Fruit fly (Drosophila melanogaster) whole organism, embryonic: Measurements from ENCODE around the gene CG13850.

Experiments used
- Ada2b ChIP-seq: fragments of 200-800 bp; sonication (Bioruptor generic); IDR thresholded peaks from 2 replicates; pipeline ENCODE4 v1.3.6; 2022; ENCODE audit warnings: missing biosample characterization, missing genetic modification characterization
- Antp ChIP-seq: fragments of 200-800 bp; sonication (Bioruptor generic); optimal IDR thresholded peaks from 3 replicates; lab custom pipeline; 2016; ENCODE audit warnings: missing biosample characterization, missing genetic modification characterization
- CG10209 ChIP-seq: fragments of 200-800 bp; sonication (Bioruptor generic); optimal IDR thresholded peaks from 3 replicates; lab custom pipeline; 2017; ENCODE audit warnings: missing biosample characterization, mild to moderate bottlenecking, missing genetic modification characterization, missing genetic modification reagents
- CG10267 ChIP-seq: fragments of 200-800 bp; sonication (Bioruptor generic); optimal IDR thresholded peaks from 2 replicates; lab custom pipeline; 2018; ENCODE audit warnings: missing biosample characterization, mild to moderate bottlenecking, missing genetic modification characterization, moderate library complexity
- CG10654 ChIP-seq: fragments of 200-800 bp; sonication (Bioruptor generic); optimal IDR thresholded peaks from 2 replicates; lab custom pipeline; 2016; ENCODE audit warnings: missing biosample characterization, missing genetic modification characterization
- CG12071 ChIP-seq: fragments of 200-800 bp; sonication (Bioruptor generic); optimal IDR thresholded peaks from 3 replicates; lab custom pipeline; 2018; ENCODE audit warnings: missing biosample characterization, mild to moderate bottlenecking, missing genetic modification characterization
- CG13123 ChIP-seq: fragments of 200-800 bp; sonication (Bioruptor generic); optimal IDR thresholded peaks from 2 replicates; lab custom pipeline; 2016; ENCODE audit warnings: missing biosample characterization, missing genetic modification characterization
- CG13775 ChIP-seq: fragments of 200-800 bp; sonication (Bioruptor generic); optimal IDR thresholded peaks from 3 replicates; lab custom pipeline; 2017; ENCODE audit warnings: missing biosample characterization, mild to moderate bottlenecking, missing genetic modification characterization
- CG16813 ChIP-seq: fragments of 200-800 bp; sonication (Bioruptor generic); IDR thresholded peaks from 3 replicates; pipeline ENCODE4 v1.3.6; 2022; ENCODE audit warnings: missing biosample characterization, missing genetic modification characterization; ENCODE audit not compliant: partially characterized antibody
- CG17359 ChIP-seq: fragments of 200-800 bp; sonication (Bioruptor generic); optimal IDR thresholded peaks from 3 replicates; lab custom pipeline; 2018; ENCODE audit warnings: missing biosample characterization, mild to moderate bottlenecking, missing genetic modification characterization, moderate library complexity
- CG17802 ChIP-seq: fragments of 200-800 bp; sonication (Bioruptor generic); optimal IDR thresholded peaks from 2 replicates; lab custom pipeline; 2018; ENCODE audit warnings: missing biosample characterization, mild to moderate bottlenecking, missing genetic modification characterization, moderate library complexity
- CG31441 ChIP-seq: fragments of 200-800 bp; sonication (Bioruptor generic); IDR thresholded peaks from 2 replicates; pipeline ENCODE4 v1.3.6; 2022; ENCODE audit warnings: missing biosample characterization, missing genetic modification characterization
- CG34422 ChIP-seq: fragments of 200-800 bp; sonication (Bioruptor generic); IDR thresholded peaks from 3 replicates; pipeline ENCODE4 v1.3.6; 2022; ENCODE audit warnings: missing biosample characterization, missing genetic modification characterization
- CG4282 ChIP-seq: fragments of 200-800 bp; sonication (Bioruptor generic); optimal IDR thresholded peaks from 2 replicates; lab custom pipeline; 2016; ENCODE audit warnings: missing biosample characterization, missing genetic modification characterization
- CG43689 ChIP-seq: fragments of 200-800 bp; sonication (Bioruptor generic); IDR thresholded peaks from 2 replicates; pipeline ENCODE4 v1.3.6; 2022; ENCODE audit warnings: missing biosample characterization, missing genetic modification characterization
- CG7357 ChIP-seq: fragments of 200-800 bp; sonication (Bioruptor generic); IDR thresholded peaks from 3 replicates; pipeline ENCODE4 v1.3.6; 2022; ENCODE audit warnings: missing biosample characterization, missing genetic modification characterization
- CG8765 ChIP-seq: fragments of 200-800 bp; sonication (Bioruptor generic); IDR thresholded peaks from 2 replicates; pipeline ENCODE4 v1.3.6; 2022; ENCODE audit warnings: missing biosample characterization, missing genetic modification characterization
- CG9437 ChIP-seq: fragments of 200-800 bp; sonication (Bioruptor generic); optimal IDR thresholded peaks from 2 replicates; lab custom pipeline; 2018; ENCODE audit warnings: missing biosample characterization, mild to moderate bottlenecking, missing genetic modification characterization
- Dll ChIP-seq: fragments of 200-800 bp; sonication (Bioruptor generic); IDR thresholded peaks from 4 replicates; pipeline ENCODE4 v1.3.6; 2022; ENCODE audit warnings: missing biosample characterization, missing genetic modification characterization; ENCODE audit not compliant: partially characterized antibody
- H15 ChIP-seq: fragments of 200-800 bp; sonication (Bioruptor generic); IDR thresholded peaks from 3 replicates; pipeline ENCODE4 v1.3.6; 2022; ENCODE audit warnings: missing biosample characterization, missing genetic modification characterization
- HLH4C ChIP-seq: fragments of 200-800 bp; sonication (Bioruptor generic); IDR thresholded peaks from 3 replicates; pipeline ENCODE4 v1.3.6; 2022; ENCODE audit warnings: missing biosample characterization, missing genetic modification characterization; ENCODE audit not compliant: partially characterized antibody
- Hmr ChIP-seq: fragments of 200-800 bp; sonication (Bioruptor generic); optimal IDR thresholded peaks from 3 replicates; lab custom pipeline; 2017; ENCODE audit warnings: mild to moderate bottlenecking, missing biosample characterization, missing genetic modification reagents, missing genetic modification characterization
- Hsf ChIP-seq: fragments of 200-800 bp; sonication (Bioruptor generic); optimal IDR thresholded peaks from 3 replicates; lab custom pipeline; 2016; ENCODE audit warnings: missing biosample characterization, missing genetic modification characterization
- MESR4 ChIP-seq: fragments of 200-800 bp; sonication (Bioruptor generic); optimal IDR thresholded peaks from 2 replicates; lab custom pipeline; 2018; ENCODE audit warnings: missing biosample characterization, mild to moderate bottlenecking, missing genetic modification characterization, moderate library complexity
- Mrtf ChIP-seq: fragments of 200-800 bp; sonication (Bioruptor generic); IDR thresholded peaks from 3 replicates; pipeline ENCODE4 v1.3.6; 2022; ENCODE audit warnings: missing biosample characterization, missing genetic modification characterization
- Myb ChIP-seq: fragments of 200-800 bp; sonication (Bioruptor generic); optimal IDR thresholded peaks from 2 replicates; lab custom pipeline; 2016; ENCODE audit warnings: missing biosample characterization, missing genetic modification characterization
- Side ChIP-seq: fragments of 200-800 bp; sonication (Bioruptor generic); optimal IDR thresholded peaks from 2 replicates; lab custom pipeline; 2016; ENCODE audit warnings: missing biosample characterization, missing genetic modification characterization
- ase ChIP-seq: fragments of 200-800 bp; sonication (Bioruptor generic); IDR thresholded peaks from 3 replicates; pipeline ENCODE4 v1.3.6; 2022; ENCODE audit warnings: missing biosample characterization, missing genetic modification characterization
- bab2 ChIP-seq: fragments of 200-800 bp; sonication (Bioruptor generic); optimal IDR thresholded peaks from 2 replicates; lab custom pipeline; 2016; ENCODE audit warnings: missing biosample characterization, missing genetic modification characterization
- bbx ChIP-seq: fragments of 200-800 bp; sonication (Bioruptor generic); IDR thresholded peaks from 2 replicates; pipeline ENCODE4 v1.3.6; 2022; ENCODE audit warnings: missing biosample characterization, missing genetic modification characterization; ENCODE audit not compliant: partially characterized antibody
- br ChIP-seq: fragments of >200 bp; optimal IDR thresholded peaks from 2 replicates; lab custom pipeline; 2017
- cas ChIP-seq: fragments of 200-800 bp; sonication (Bioruptor generic); IDR thresholded peaks from 2 replicates; pipeline ENCODE4 v1.3.6; 2022; ENCODE audit warnings: missing biosample characterization, missing genetic modification characterization
- chn ChIP-seq: fragments of 200-800 bp; sonication (Bioruptor generic); optimal IDR thresholded peaks from 2 replicates; lab custom pipeline; 2016; ENCODE audit warnings: missing biosample characterization, missing genetic modification characterization
- crc ChIP-seq: fragments of 200-800 bp; sonication (Bioruptor generic); optimal IDR thresholded peaks from 2 replicates; lab custom pipeline; 2016; ENCODE audit warnings: missing biosample characterization, missing genetic modification characterization
- crol ChIP-seq: fragments of 200-800 bp; sonication (Bioruptor generic); IDR thresholded peaks from 2 replicates; pipeline ENCODE4 v1.3.6; 2022; ENCODE audit warnings: missing biosample characterization, missing genetic modification characterization
- crp ChIP-seq, 2 experiments: fragments of 200-800 bp; sonication (Bioruptor generic); optimal IDR thresholded peaks; 2 replicates in 1 of 2; 3 replicates in 1 of 2; lab custom pipeline; 2017; ENCODE audit warnings: missing biosample characterization in 2 of 2, missing genetic modification characterization in 2 of 2, mild to moderate bottlenecking in 1 of 2, moderate library complexity in 1 of 2
- cwo ChIP-seq: fragments of 200-800 bp; sonication (Bioruptor generic); optimal IDR thresholded peaks from 3 replicates; lab custom pipeline; 2017; ENCODE audit warnings: missing biosample characterization, missing genetic modification characterization, mild to moderate bottlenecking, moderate library complexity, missing genetic modification reagents
- ewg ChIP-seq: fragments of 200-800 bp; sonication (Bioruptor generic); optimal IDR thresholded peaks from 3 replicates; lab custom pipeline; 2017; ENCODE audit warnings: mild to moderate bottlenecking, missing biosample characterization, missing genetic modification reagents, missing genetic modification characterization
- gfzf ChIP-seq: fragments of 200-800 bp; sonication (Bioruptor generic); optimal IDR thresholded peaks from 2 replicates; lab custom pipeline; 2016; ENCODE audit warnings: missing biosample characterization, mild to moderate bottlenecking, missing genetic modification characterization, moderate library complexity
- insv ChIP-seq, 2 experiments: fragments of 200-800 bp; sonication (Bioruptor generic); optimal IDR thresholded peaks; 3 replicates each; lab custom pipeline; 2016 to 2018; ENCODE audit warnings: missing biosample characterization in 2 of 2, missing genetic modification characterization in 2 of 2
- jumu ChIP-seq: fragments of 200-800 bp; sonication (Bioruptor generic); optimal IDR thresholded peaks from 3 replicates; lab custom pipeline; 2016; ENCODE audit warnings: missing biosample characterization, missing genetic modification characterization
- lilli ChIP-seq: fragments of 200-800 bp; sonication (Bioruptor generic); optimal IDR thresholded peaks from 3 replicates; lab custom pipeline; 2016; ENCODE audit warnings: missing biosample characterization, missing genetic modification characterization
- nerfin-1 ChIP-seq: fragments of 200-800 bp; sonication (Bioruptor generic); optimal IDR thresholded peaks from 3 replicates; lab custom pipeline; 2019; ENCODE audit warnings: missing biosample characterization, mild to moderate bottlenecking, missing genetic modification characterization, moderate library complexity
- odd ChIP-seq: fragments of 200-800 bp; sonication (Bioruptor generic); optimal IDR thresholded peaks from 2 replicates; lab custom pipeline; 2017; ENCODE audit warnings: missing biosample characterization, mild to moderate bottlenecking, missing genetic modification characterization
- onecut ChIP-seq: fragments of 200-800 bp; sonication (Bioruptor generic); IDR thresholded peaks from 2 replicates; pipeline ENCODE4 v1.3.6; 2022; ENCODE audit warnings: missing biosample characterization, missing genetic modification characterization
- p53 ChIP-seq: fragments of 200-800 bp; sonication (Bioruptor generic); optimal IDR thresholded peaks from 2 replicates; lab custom pipeline; 2016; ENCODE audit warnings: missing biosample characterization, missing genetic modification characterization
- ttk ChIP-seq: fragments of 200-800 bp; sonication (Bioruptor generic); IDR thresholded peaks from 2 replicates; pipeline ENCODE4 v2.1.2; 2022; ENCODE audit warnings: missing biosample characterization, missing genetic modification characterization
- twi ChIP-seq: fragments of 200-800 bp; optimal IDR thresholded peaks from 2 replicates; lab custom pipeline; 2019; ENCODE audit warnings: missing biosample characterization, mild to moderate bottlenecking, missing genetic modification characterization, moderate library complexity
- unpg ChIP-seq: fragments of 200-800 bp; sonication (Bioruptor generic); optimal IDR thresholded peaks from 3 replicates; lab custom pipeline; 2018; ENCODE audit warnings: missing biosample characterization, mild to moderate bottlenecking, missing genetic modification characterization, moderate library complexity
- wdn ChIP-seq: fragments of 200-800 bp; sonication (Bioruptor generic); IDR thresholded peaks from 2 replicates; pipeline ENCODE4 v1.3.6; 2022; ENCODE audit warnings: missing biosample characterization, missing genetic modification characterization
- z ChIP-seq: fragments of 200-800 bp; sonication (Bioruptor generic); IDR thresholded peaks from 3 replicates; pipeline ENCODE4 v1.3.6; 2022; ENCODE audit warnings: missing biosample characterization, missing genetic modification characterization
- zf30C ChIP-seq: fragments of 200-800 bp; sonication (Bioruptor generic); optimal IDR thresholded peaks from 3 replicates; lab custom pipeline; 2018; ENCODE audit warnings: missing biosample characterization, mild to moderate bottlenecking, missing genetic modification characterization

CG13850 gene

DNA sequence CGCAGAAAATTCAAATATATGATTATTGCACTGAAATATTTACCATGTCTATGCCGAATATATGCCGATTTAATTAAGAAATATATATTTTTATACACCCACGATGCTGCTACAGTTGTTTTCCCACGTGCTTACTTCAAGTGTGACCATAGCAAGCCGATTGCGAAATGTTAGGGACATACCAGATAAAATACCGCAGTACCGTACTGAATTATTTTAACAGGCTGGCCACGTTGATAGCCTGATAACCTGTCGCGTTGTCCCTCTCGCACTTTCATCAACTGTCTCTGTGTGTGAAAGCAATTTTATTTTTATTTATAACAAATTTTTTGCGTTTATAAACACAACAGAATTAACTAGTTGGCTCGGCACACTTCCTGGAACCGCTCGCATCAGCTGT, 10.2 kb upstream of the CG13850 start, which contains the start of the genes Nop56 and mats (continued):
- TF ChIP-seq lilli (GFP tag; lab: Kevin White, UChicago) (no peak), crp (GFP tag; optimal IDR thresholded peaks at IDR 0.05; lab: Kevin White, UChicago) (peak in 1 of 2 experiments; percentile 68), CG10267 (tag; lab: Kevin White, UChicago) (peak; percentile 62), br (lab: Kevin White, UChicago) (no peak), bbx (GFP tag; lab: Robert Waterston, UW) (no peak; the same call in 1 of the 2 replicates), Hmr (GFP tag; lab: Kevin White, UChicago) (no peak), CG9437 (GFP tag; lab: Kevin White, UChicago) (no peak), CG10654 (no peak), bab2 (GFP tag; lab: Kevin White, UChicago) (no peak), CG17802 (tag; lab: Kevin White, UChicago) (no peak), cas (GFP tag; lab: Robert Waterston, UW) (no peak), crc (GFP tag; lab: Kevin White, UChicago) (no peak), gfzf (peak; percentile 91), CG13123 (GFP tag; lab: Kevin White, UChicago) (no peak), twi (peak; percentile 53), onecut (no peak), CG13775 (GFP tag; lab: Kevin White, UChicago) (no peak), crol (GFP tag; lab: Robert Waterston, UW) (no peak), Hsf (GFP tag; lab: Kevin White, UChicago) (no peak), z (no peak), Ada2b (no peak), CG31441 (GFP tag; lab: Robert Waterston, UW) (peak; percentile 8; the same call in 1 of the 2 replicates), Side (GFP tag; lab: Kevin White, UChicago) (no peak), cwo (GFP tag; lab: Kevin White, UChicago) (peak; percentile 63), CG34422 (peak; percentile 81; the same call in 2 of the 3 replicates), odd (GFP tag; lab: Kevin White, UChicago) (no peak), CG12071 (GFP tag; lab: Kevin White, UChicago) (no peak), MESR4 (GFP tag; lab: Kevin White, UChicago) (peak; percentile 95), CG16813 (no peak), jumu (no peak), Mrtf (GFP tag; lab: Robert Waterston, UW) (no peak), CG8765 (GFP tag; lab: Robert Waterston, UW) (no peak), ewg (no peak), zf30C (GFP tag; lab: Kevin White, UChicago) (no peak), wdn (GFP tag; lab: Robert Waterston, UW) (no peak), ttk (GFP tag; lab: Robert Waterston, UW) (no peak), Myb (GFP tag; lab: Kevin White, UChicago) (peak; percentile 11), insv (GFP tag; optimal IDR thresholded peaks at IDR 0.05; lab: Kevin White, UChicago) (peak in 1 of 2 experiments; percentile 55), p53 (no peak), chn (GFP tag; lab: Kevin White, UChicago) (no peak), unpg (no peak), H15 (GFP tag; lab: Robert Waterston, UW) (no peak), CG17359 (tag; lab: Kevin White, UChicago) (peak; percentile 20), HLH4C (no peak), Dll (no peak), ase (GFP tag; lab: Robert Waterston, UW) (no peak), CG4282 (GFP tag; lab: Kevin White, UChicago) (no peak), Antp (no peak), CG7357 (no peak), nerfin-1 (tag; lab: Kevin White, UChicago) (peak; percentile 29), CG43689 (GFP tag; lab: Robert Waterston, UW) (no peak), CG10209 (GFP tag; lab: Kevin White, UChicago) (no peak)
